Worm (Caenorhabditis elegans) whole organism, L1 larva: ENCODE results near the gene F49C12.1.
A peak's percentile ranks its signal among the peaks of the same experiment; 100 is the strongest.

ENCODE experiments used
- C04F5.9 ChIP-seq: sonication (generic microtip); optimal IDR thresholded peaks from 2 replicates; lab custom pipeline; 2016; ENCODE audit warnings: missing genetic modification characterization, missing compliant biosample characterization
- C16A3.4 ChIP-seq: fragments of 150-350 bp; optimal IDR thresholded peaks from 2 replicates; lab custom pipeline; 2014; ENCODE audit warnings: missing biosample characterization, missing genetic modification characterization
- C34B4.2 ChIP-seq: sonication (generic microtip); optimal IDR thresholded peaks from 2 replicates; lab custom pipeline; 2017; ENCODE audit warnings: mild to moderate bottlenecking, missing genetic modification characterization, missing compliant biosample characterization
- Y116A8C.19 ChIP-seq: sonication (generic microtip); optimal IDR thresholded peaks from 2 replicates; lab custom pipeline; 2016; ENCODE audit warnings: missing compliant biosample characterization, missing genetic modification characterization, borderline replicate concordance
- alr-1 ChIP-seq: fragments of 200-800 bp; sonication (Bioruptor generic); optimal IDR thresholded peaks from 2 replicates; lab custom pipeline; 2018; ENCODE audit warnings: borderline replicate concordance, mild to moderate bottlenecking, missing genetic modification characterization, missing compliant biosample characterization
- aly-2 ChIP-seq: fragments of 150-350 bp; optimal IDR thresholded peaks from 2 replicates; lab custom pipeline; 2014; ENCODE audit warnings: missing biosample characterization, missing genetic modification characterization
- ceh-63 ChIP-seq: fragments of 200-800 bp; sonication (Bioruptor generic); optimal IDR thresholded peaks from 2 replicates; lab custom pipeline; 2018; ENCODE audit warnings: mild to moderate bottlenecking, missing genetic modification characterization, missing compliant biosample characterization
- ceh-8 ChIP-seq: fragments of 200-800 bp; sonication (Bioruptor generic); optimal IDR thresholded peaks from 2 replicates; lab custom pipeline; 2018; ENCODE audit warnings: mild to moderate bottlenecking, missing genetic modification characterization, moderate library complexity, missing compliant biosample characterization
- ceh-82 ChIP-seq, 3 experiments: fragments of 150-350 bp in 1 of 3; sonication (generic microtip) in 2 of 3; optimal IDR thresholded peaks; 2 replicates each; lab custom pipeline; 2014 to 2017; ENCODE audit warnings: missing biosample characterization in 3 of 3, missing genetic modification characterization in 3 of 3
- dpl-1 ChIP-seq, 3 experiments: fragments of 150-350 bp in 2 of 3; sonication (generic microtip) in 1 of 3; optimal IDR thresholded peaks; 2 replicates each; lab custom pipeline; 2014 to 2017; ENCODE audit warnings: missing biosample characterization in 3 of 3, missing genetic modification characterization in 3 of 3, missing genetic modification reagents in 3 of 3
- dsc-1 ChIP-seq: sonication (generic microtip); optimal IDR thresholded peaks from 2 replicates; lab custom pipeline; 2016; ENCODE audit warnings: mild to moderate bottlenecking, missing genetic modification characterization, missing compliant biosample characterization
- efl-3 ChIP-seq: fragments of 200-800 bp; sonication (Bioruptor generic); optimal IDR thresholded peaks from 2 replicates; lab custom pipeline; 2018; ENCODE audit warnings: mild to moderate bottlenecking, missing genetic modification characterization, missing compliant biosample characterization
- elt-3 ChIP-seq, 6 experiments: fragments of 150-350 bp in 1 of 6; sonication (generic microtip); optimal IDR thresholded peaks; 2 replicates each; lab custom pipeline; 2017 to 2018; ENCODE audit warnings: missing biosample characterization in 6 of 6, missing genetic modification characterization in 6 of 6, inconsistent platforms in 1 of 6
- ets-5 ChIP-seq: fragments of 200-800 bp; sonication (Bioruptor generic); IDR thresholded peaks from 2 replicates; pipeline ENCODE4 v1.3.6; 2022; ENCODE audit warnings: missing genetic modification characterization, missing compliant biosample characterization
- fkh-4 ChIP-seq: sonication (generic microtip); optimal IDR thresholded peaks from 2 replicates; lab custom pipeline; 2016; ENCODE audit warnings: missing compliant biosample characterization, missing genetic modification characterization, borderline replicate concordance
- fkh-8 ChIP-seq: sonication (generic microtip); optimal IDR thresholded peaks from 2 replicates; lab custom pipeline; 2016; ENCODE audit warnings: mild to moderate bottlenecking, missing genetic modification characterization, missing compliant biosample characterization
- fos-1 ChIP-seq: fragments of 150-350 bp; optimal IDR thresholded peaks from 2 replicates; lab custom pipeline; 2014; ENCODE audit warnings: missing biosample characterization, missing genetic modification characterization
- grh-1 ChIP-seq: fragments of 200-800 bp; sonication (Bioruptor generic); IDR thresholded peaks from 2 replicates; pipeline ENCODE4 v1.3.6; 2022; ENCODE audit warnings: missing genetic modification reagents, missing genetic modification characterization, missing compliant biosample characterization
- hlh-17 ChIP-seq: fragments of 200-800 bp; sonication (Bioruptor generic); optimal IDR thresholded peaks from 2 replicates; lab custom pipeline; 2018; ENCODE audit warnings: missing genetic modification characterization, mild to moderate bottlenecking, missing compliant biosample characterization, moderate library complexity, borderline replicate concordance
- hlh-4 ChIP-seq: sonication (generic microtip); optimal IDR thresholded peaks from 2 replicates; lab custom pipeline; 2016; ENCODE audit warnings: mild to moderate bottlenecking, missing genetic modification characterization, missing compliant biosample characterization
- irx-1 ChIP-seq: sonication (generic microtip); optimal IDR thresholded peaks from 2 replicates; lab custom pipeline; 2016; ENCODE audit warnings: missing genetic modification characterization, missing compliant biosample characterization
- jun-1 ChIP-seq: fragments of 150-350 bp; optimal IDR thresholded peaks from 2 replicates; lab custom pipeline; 2014; ENCODE audit warnings: missing biosample characterization, missing genetic modification reagents, missing genetic modification characterization
- lin-13 ChIP-seq: fragments of 150-350 bp; optimal IDR thresholded peaks from 2 replicates; lab custom pipeline; 2014; ENCODE audit warnings: missing biosample characterization, missing genetic modification reagents, missing genetic modification characterization
- lin-14 ChIP-seq: fragments of 200-800 bp; sonication (Bioruptor generic); optimal IDR thresholded peaks from 2 replicates; lab custom pipeline; 2018; ENCODE audit warnings: mild to moderate bottlenecking, missing genetic modification characterization, moderate library complexity, missing compliant biosample characterization
- lin-15B ChIP-seq: fragments of 150-350 bp; sonication (generic microtip); optimal IDR thresholded peaks from 3 replicates; lab custom pipeline; 2014; ENCODE audit warnings: missing biosample characterization, missing genetic modification characterization
- lin-39 ChIP-seq: fragments of 150-350 bp; optimal IDR thresholded peaks from 2 replicates; lab custom pipeline; 2014; ENCODE audit warnings: missing biosample characterization, missing genetic modification reagents, missing genetic modification characterization
- lsy-2 ChIP-seq, 2 experiments: fragments of 150-350 bp; optimal IDR thresholded peaks; 2 replicates each; lab custom pipeline; 2014; ENCODE audit warnings: missing biosample characterization in 2 of 2, missing genetic modification characterization in 2 of 2
- mab-9 ChIP-seq: fragments of 200-800 bp; sonication (Bioruptor generic); IDR thresholded peaks from 2 replicates; pipeline ENCODE4 v1.3.6; 2022; ENCODE audit warnings: missing genetic modification reagents, missing genetic modification characterization, missing compliant biosample characterization
- mdl-1 ChIP-seq, 2 experiments: fragments of 150-350 bp; optimal IDR thresholded peaks; 2 replicates each; lab custom pipeline; 2014 to 2017; ENCODE audit warnings: missing biosample characterization in 2 of 2, missing genetic modification characterization in 2 of 2, inconsistent platforms in 1 of 2
- mef-2 ChIP-seq: fragments of 150-350 bp; optimal IDR thresholded peaks from 2 replicates; lab custom pipeline; 2014; ENCODE audit warnings: missing biosample characterization, missing genetic modification characterization
- nhr-20 ChIP-seq: sonication (generic microtip); optimal IDR thresholded peaks from 2 replicates; lab custom pipeline; 2016; ENCODE audit warnings: mild to moderate bottlenecking, missing genetic modification characterization, missing compliant biosample characterization
- nhr-28 ChIP-seq: fragments of 150-350 bp; optimal IDR thresholded peaks from 2 replicates; lab custom pipeline; 2014; ENCODE audit warnings: missing biosample characterization, missing genetic modification characterization
- nhr-47 ChIP-seq: sonication (generic microtip); optimal IDR thresholded peaks from 2 replicates; lab custom pipeline; 2016; ENCODE audit warnings: mild to moderate bottlenecking, missing genetic modification characterization, moderate library complexity, missing compliant biosample characterization
- nhr-71 ChIP-seq: sonication (generic microtip); optimal IDR thresholded peaks from 2 replicates; lab custom pipeline; 2016; ENCODE audit warnings: mild to moderate bottlenecking, missing genetic modification characterization, moderate library complexity, missing compliant biosample characterization
- nhr-77 ChIP-seq: fragments of 150-350 bp; optimal IDR thresholded peaks from 2 replicates; lab custom pipeline; 2014; ENCODE audit warnings: missing biosample characterization, missing genetic modification characterization
- nhr-84 ChIP-seq: sonication (generic microtip); optimal IDR thresholded peaks from 2 replicates; lab custom pipeline; 2017; ENCODE audit warnings: missing biosample characterization, missing genetic modification characterization
- nhr-90 ChIP-seq: sonication (generic microtip); optimal IDR thresholded peaks from 2 replicates; lab custom pipeline; 2016; ENCODE audit warnings: mild to moderate bottlenecking, missing genetic modification characterization, missing compliant biosample characterization; ENCODE audit not compliant: poor library complexity
- pag-3 ChIP-seq: sonication (generic microtip); optimal IDR thresholded peaks from 2 replicates; lab custom pipeline; 2017; ENCODE audit warnings: missing genetic modification characterization, mild to moderate bottlenecking, missing compliant biosample characterization, antibody characterized with exemption, borderline replicate concordance; ENCODE audit not compliant: insufficient read depth
- pax-3 ChIP-seq: fragments of 200-800 bp; sonication (Bioruptor generic); optimal IDR thresholded peaks from 2 replicates; lab custom pipeline; 2018; ENCODE audit warnings: mild to moderate bottlenecking, missing genetic modification characterization, moderate library complexity, missing compliant biosample characterization
- snpc-4 ChIP-seq: fragments of 150-350 bp; optimal IDR thresholded peaks from 2 replicates; lab custom pipeline; 2014; ENCODE audit warnings: missing biosample characterization, missing genetic modification characterization
- sptf-1 ChIP-seq: fragments of 150-350 bp; optimal IDR thresholded peaks from 2 replicates; lab custom pipeline; 2014; ENCODE audit warnings: missing biosample characterization, missing genetic modification characterization
- tbx-2 ChIP-seq: sonication (generic microtip); optimal IDR thresholded peaks from 2 replicates; lab custom pipeline; 2016; ENCODE audit warnings: missing genetic modification characterization, missing compliant biosample characterization
- unc-130 ChIP-seq: fragments of 150-350 bp; optimal IDR thresholded peaks from 2 replicates; lab custom pipeline; 2017; ENCODE audit warnings: missing biosample characterization, missing genetic modification characterization, inconsistent platforms
- unc-62 ChIP-seq: fragments of 150-350 bp; optimal IDR thresholded peaks from 2 replicates; lab custom pipeline; 2014; ENCODE audit warnings: missing biosample characterization, missing genetic modification reagents, missing genetic modification characterization
- unc-86 ChIP-seq: sonication (generic microtip); optimal IDR thresholded peaks from 2 replicates; lab custom pipeline; 2016; ENCODE audit warnings: missing genetic modification characterization, missing compliant biosample characterization
- unc-98 ChIP-seq: fragments of 200-800 bp; sonication (Bioruptor generic); IDR thresholded peaks from 2 replicates; pipeline ENCODE4 v1.3.6; 2022; ENCODE audit warnings: missing genetic modification characterization, missing compliant biosample characterization
- xbp-1 ChIP-seq: sonication (generic microtip); optimal IDR thresholded peaks from 2 replicates; lab custom pipeline; 2016; ENCODE audit warnings: missing genetic modification characterization, missing compliant biosample characterization
- zag-1 ChIP-seq: fragments of 150-350 bp; optimal IDR thresholded peaks from 2 replicates; lab custom pipeline; 2014; ENCODE audit warnings: missing biosample characterization, missing genetic modification characterization
- zip-4 ChIP-seq: fragments of 200-800 bp; sonication (Bioruptor generic); optimal IDR thresholded peaks from 2 replicates; lab custom pipeline; 2018; ENCODE audit warnings: mild to moderate bottlenecking, missing genetic modification characterization, moderate library complexity, missing compliant biosample characterization

The F49C12.1 gene

ce11 chrIV:9260334-9260733, 35.8 kb downstream of the F49C12.1 start (continued):
- TF ChIP-seq jun-1 (no peak), unc-62 (GFP tag; lab: Kevin White, UChicago) (no peak), tbx-2 (tag; lab: Kevin White, UChicago) (peak; percentile 36), elt-3 (tag; optimal IDR thresholded peaks at IDR 0.05; lab: Kevin White, UChicago) (no peak), ceh-8 (GFP tag; lab: Kevin White, UChicago) (no peak), xbp-1 (tag; lab: Kevin White, UChicago) (peak; percentile 56), C16A3.4 (tag; lab: Kevin White, UChicago) (no peak), nhr-20 (peak; percentile 38), fkh-8 (tag; lab: Kevin White, UChicago) (no peak), unc-86 (tag; lab: Kevin White, UChicago) (no peak), lin-13 (GFP tag; lab: Kevin White, UChicago) (no peak), lin-15B (no peak), fkh-4 (tag; lab: Kevin White, UChicago) (no peak), hlh-4 (tag; lab: Kevin White, UChicago) (no peak), snpc-4 (tag; lab: Kevin White, UChicago) (no peak), mab-9 (GFP tag; lab: Robert Waterston, UW) (no peak), C04F5.9 (tag; lab: Kevin White, UChicago) (no peak), unc-130 (no peak), efl-3 (no peak), C34B4.2 (tag; lab: Kevin White, UChicago) (no peak), fos-1 (tag; lab: Kevin White, UChicago) (no peak), zag-1 (tag; lab: Kevin White, UChicago) (no peak), zip-4 (GFP tag; lab: Kevin White, UChicago) (no peak), pag-3 (tag; lab: Kevin White, UChicago) (no peak), ceh-63 (GFP tag; lab: Kevin White, UChicago) (no peak), nhr-90 (peak; percentile 18), nhr-28 (tag; lab: Kevin White, UChicago) (no peak), dpl-1 (GFP tag; optimal IDR thresholded peaks at IDR 0.05; lab: Kevin White, UChicago) (peak in 2 of 3 experiments; percentile 26 to 59), dsc-1 (no peak), ceh-82 (tag; optimal IDR thresholded peaks at IDR 0.05; lab: Kevin White, UChicago) (peak in 1 of 3 experiments; percentile 7), nhr-47 (tag; lab: Kevin White, UChicago) (peak; percentile 37), aly-2 (tag; lab: Kevin White, UChicago) (peak; percentile 31), mef-2 (tag; lab: Kevin White, UChicago) (no peak), hlh-17 (GFP tag; lab: Kevin White, UChicago) (no peak), lsy-2 (tag; optimal IDR thresholded peaks at IDR 0.05; lab: Kevin White, UChicago) (peak; percentile 60 to 71), alr-1 (tag; lab: Kevin White, UChicago) (no peak), Y116A8C.19 (tag; lab: Kevin White, UChicago) (no peak), nhr-71 (tag; lab: Kevin White, UChicago) (peak; percentile 63), lin-39 (tag; lab: Kevin White, UChicago) (no peak), lin-14 (GFP tag; lab: Kevin White, UChicago) (no peak), grh-1 (GFP tag; lab: Robert Waterston, UW) (no peak), ets-5 (GFP tag; lab: Robert Waterston, UW) (no peak), nhr-84 (tag; lab: Kevin White, UChicago) (no peak), irx-1 (tag; lab: Kevin White, UChicago) (no peak), unc-98 (GFP tag; lab: Robert Waterston, UW) (no peak), mdl-1 (tag; optimal IDR thresholded peaks at IDR 0.05; lab: Kevin White, UChicago) (no peak), sptf-1 (tag; lab: Kevin White, UChicago) (no peak), pax-3 (tag; lab: Kevin White, UChicago) (no peak), nhr-77 (tag; lab: Kevin White, UChicago) (no peak)
